Fruit fly (Drosophila melanogaster) whole organism, pupa: ENCODE data around the gene Alg10.

Experiments
- CG10348 ChIP-seq: fragments of 200-800 bp; sonication (Bioruptor generic); IDR thresholded peaks from 2 replicates; pipeline ENCODE4 v1.3.6; 2022; ENCODE audit warnings: missing biosample characterization, missing genetic modification characterization
- CG12605 ChIP-seq: fragments of 200-800 bp; sonication (Bioruptor generic); IDR thresholded peaks from 2 replicates; pipeline ENCODE4 v1.3.6; 2022; ENCODE audit warnings: missing biosample characterization, missing genetic modification characterization
- CG13204 ChIP-seq: fragments of 200-800 bp; sonication (Bioruptor generic); optimal IDR thresholded peaks from 2 replicates; lab custom pipeline; 2018; ENCODE audit warnings: missing biosample characterization, mild to moderate bottlenecking, missing genetic modification characterization, moderate library complexity
- CG34367 ChIP-seq: fragments of 200-800 bp; sonication (Bioruptor generic); optimal IDR thresholded peaks from 2 replicates; lab custom pipeline; 2018; ENCODE audit warnings: missing biosample characterization, mild to moderate bottlenecking, missing genetic modification characterization
- CG4496 ChIP-seq: fragments of 200-800 bp; sonication (Bioruptor generic); IDR thresholded peaks from 3 replicates; pipeline ENCODE4 v1.3.6; 2022; ENCODE audit warnings: missing biosample characterization, missing genetic modification characterization
- CG8159 ChIP-seq: fragments of 200-800 bp; sonication (Bioruptor generic); optimal IDR thresholded peaks from 3 replicates; lab custom pipeline; 2018; ENCODE audit warnings: missing biosample characterization, mild to moderate bottlenecking, missing genetic modification characterization, moderate library complexity
- D1 ChIP-seq: fragments of 200-800 bp; sonication (Bioruptor generic); optimal IDR thresholded peaks from 2 replicates; lab custom pipeline; 2018; ENCODE audit warnings: missing biosample characterization, mild to moderate bottlenecking, missing genetic modification characterization, moderate library complexity
- EcR ChIP-seq: fragments of 200-800 bp; sonication (Bioruptor generic); optimal IDR thresholded peaks from 3 replicates; lab custom pipeline; 2019; ENCODE audit warnings: missing biosample characterization, missing genetic modification characterization, mild to moderate bottlenecking, moderate library complexity, missing genetic modification reagents
- Ets98B ChIP-seq: fragments of 200-800 bp; sonication (Bioruptor generic); IDR thresholded peaks from 2 replicates; pipeline ENCODE4 v1.3.6; 2022; ENCODE audit warnings: missing biosample characterization, missing genetic modification characterization
- Pif1A ChIP-seq: fragments of 200-800 bp; sonication (Bioruptor generic); optimal IDR thresholded peaks from 3 replicates; lab custom pipeline; 2016; ENCODE audit warnings: missing biosample characterization, missing genetic modification characterization
- fd96Ca ChIP-seq: fragments of 200-800 bp; sonication (Bioruptor generic); IDR thresholded peaks from 3 replicates; pipeline ENCODE4 v1.3.6; 2022; ENCODE audit warnings: missing biosample characterization, missing genetic modification characterization
- gl ChIP-seq: fragments of 200-800 bp; sonication (Bioruptor generic); optimal IDR thresholded peaks from 2 replicates; lab custom pipeline; 2018; ENCODE audit warnings: missing biosample characterization, mild to moderate bottlenecking, missing genetic modification characterization
- rn ChIP-seq: fragments of 200-800 bp; sonication (Bioruptor generic); IDR thresholded peaks from 2 replicates; pipeline ENCODE4 v1.3.6; 2022; ENCODE audit warnings: missing biosample characterization, missing genetic modification characterization

dm6 chr3L:11148478-11149251 lies 16.1 kb upstream of the Alg10 start:
- TF ChIP-seq CG34367 (tag; lab: Kevin White, UChicago) (peak; percentile 76), CG12605 (GFP tag; lab: Robert Waterston, UW) (peak; percentile 41), CG8159 (tag; lab: Kevin White, UChicago) (peak; percentile 88), Pif1A (GFP tag; lab: Kevin White, UChicago) (peak; percentile 68), gl (tag; lab: Kevin White, UChicago) (peak; percentile 66), CG4496 (GFP tag; lab: Robert Waterston, UW) (peak; percentile 77), CG10348 (GFP tag; lab: Robert Waterston, UW) (no peak), fd96Ca (GFP tag; lab: Robert Waterston, UW) (peak; percentile 61; the same call in 1 of the 3 replicates), D1 (tag; lab: Kevin White, UChicago) (peak; percentile 65), Ets98B (peak; percentile 68), EcR (peak; percentile 21), rn (no peak; the same call in 1 of the 2 replicates), CG13204 (GFP tag; lab: Kevin White, UChicago) (peak; percentile 59)
